Worm (Caenorhabditis elegans): ENCODE measurements around the gene T07C12.10.
A peak's percentile ranks its signal among the peaks of the same experiment; 100 is the strongest.

Gene T07C12.10

ce11 chrV:9974264-9974663 is 14.0 kb upstream of the T07C12.10 start:
- TF ChIP-seq nhr-76 (tag; optimal IDR thresholded peaks at IDR 0.05) (no peak), tbx-8 (GFP tag; optimal IDR thresholded peaks at IDR 0.05) (no peak), mls-2 (tag; optimal IDR thresholded peaks at IDR 0.05) (no peak), ces-1 (GFP tag; optimal IDR thresholded peaks at IDR 0.05) (peak; percentile 40), ceh-83 (GFP tag; optimal IDR thresholded peaks at IDR 0.05) (no peak), bed-3 (GFP tag; optimal IDR thresholded peaks at IDR 0.05) (no peak), nhr-2 (tag; optimal IDR thresholded peaks at IDR 0.05) (no peak), blmp-1 (tag; optimal IDR thresholded peaks at IDR 0.05) (no peak), lsy-2 (tag; optimal IDR thresholded peaks at IDR 0.05) (no peak)

ce11 chrV:9970119-9970518 is 9.8 kb upstream of the T07C12.10 start:
- TF ChIP-seq nhr-76 (tag; optimal IDR thresholded peaks at IDR 0.05), result no peak
- TF ChIP-seq elt-3 (tag; optimal IDR thresholded peaks at IDR 0.05), result no peak
- TF ChIP-seq lsy-2 (tag; optimal IDR thresholded peaks at IDR 0.05), result peak; percentile 28
- no peak for TF ChIP-seq elt-1 (tag; optimal IDR thresholded peaks at IDR 0.05; ENCODE audit: borderline replicate concordance, insufficient read depth)
- peak; percentile 93 for TF ChIP-seq cnd-1 (tag; optimal IDR thresholded peaks at IDR 0.05)
- TF ChIP-seq pha-4 (tag; optimal IDR thresholded peaks at IDR 0.05), result peak; percentile 72
- no peak for TF ChIP-seq ces-1 (GFP tag; optimal IDR thresholded peaks at IDR 0.05)
- no peak for TF ChIP-seq zip-8 (tag; optimal IDR thresholded peaks at IDR 0.05)
- peak; percentile 53 for TF ChIP-seq mep-1 (tag; optimal IDR thresholded peaks at IDR 0.05)
- peak; percentile 95 for TF ChIP-seq M03D4.4 (tag; optimal IDR thresholded peaks at IDR 0.05)
- TF ChIP-seq ceh-43 (GFP tag; optimal IDR thresholded peaks at IDR 0.05), result peak; percentile 93
- peak; percentile 94 for TF ChIP-seq ceh-83 (GFP tag; optimal IDR thresholded peaks at IDR 0.05)
- peak; percentile 51 for TF ChIP-seq unc-62 (GFP tag; optimal IDR thresholded peaks at IDR 0.05)
- TF ChIP-seq unc-39 (tag; optimal IDR thresholded peaks at IDR 0.05), result peak; percentile 44
- TF ChIP-seq ztf-11 (tag; optimal IDR thresholded peaks at IDR 0.05), result peak; percentile 25
- peak; percentile 88 for TF ChIP-seq ham-2 (GFP tag; optimal IDR thresholded peaks at IDR 0.05)
- peak; percentile 97 for TF ChIP-seq sptf-1 (tag; optimal IDR thresholded peaks at IDR 0.05)
- peak; percentile 15 for TF ChIP-seq hlh-1 (tag; optimal IDR thresholded peaks at IDR 0.05)
- peak; percentile 96 for TF ChIP-seq mls-2 (tag; optimal IDR thresholded peaks at IDR 0.05)
- peak; percentile 88 for TF ChIP-seq unc-120 (tag; optimal IDR thresholded peaks at IDR 0.05; ENCODE audit: poor library complexity, severe bottlenecking)
- TF ChIP-seq nhr-2 (tag; optimal IDR thresholded peaks at IDR 0.05), result no peak
- TF ChIP-seq bed-3 (GFP tag; optimal IDR thresholded peaks at IDR 0.05), result peak; percentile 90
- TF ChIP-seq nhr-28 (tag; optimal IDR thresholded peaks at IDR 0.05), result peak; percentile 30
- peak; percentile 58 for TF ChIP-seq lin-13 (tag; optimal IDR thresholded peaks at IDR 0.05)
- TF ChIP-seq flh-1 (GFP tag; optimal IDR thresholded peaks at IDR 0.05), result peak; percentile 86
- peak; percentile 89 for TF ChIP-seq tbx-8 (GFP tag; optimal IDR thresholded peaks at IDR 0.05)
- peak; percentile 89 for TF ChIP-seq sem-2 (GFP tag; optimal IDR thresholded peaks at IDR 0.05)
- TF ChIP-seq drap-1 (GFP tag; optimal IDR thresholded peaks at IDR 0.05), result peak; percentile 97
- peak; percentile 92 for TF ChIP-seq lin-32 (GFP tag; optimal IDR thresholded peaks at IDR 0.05)

DNA sequence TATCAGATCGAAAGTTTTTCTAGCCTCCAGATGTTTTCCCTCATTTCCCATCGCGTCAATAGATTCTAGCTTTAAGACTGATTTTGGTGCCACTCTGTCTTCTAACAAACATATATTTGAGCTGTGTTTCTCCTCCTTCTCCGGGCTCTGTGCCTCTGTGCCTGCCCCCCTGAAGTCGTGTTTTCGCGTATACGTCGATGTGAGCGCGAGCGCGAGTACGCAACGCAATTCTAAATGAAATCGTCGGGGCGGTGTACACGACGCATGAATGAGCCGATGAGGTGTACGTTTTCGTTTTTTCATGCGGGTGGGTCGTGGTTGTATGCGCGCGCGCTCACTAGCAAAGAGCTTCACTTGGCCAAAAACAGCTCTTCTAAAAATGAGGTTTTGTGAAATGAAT is 5.6 kb upstream of the T07C12.10 start:
- TF ChIP-seq unc-120 (tag; optimal IDR thresholded peaks at IDR 0.05; ENCODE audit: poor library complexity, severe bottlenecking) (no peak), elt-1 (tag; optimal IDR thresholded peaks at IDR 0.05; ENCODE audit: borderline replicate concordance, insufficient read depth) (no peak)

DNA sequence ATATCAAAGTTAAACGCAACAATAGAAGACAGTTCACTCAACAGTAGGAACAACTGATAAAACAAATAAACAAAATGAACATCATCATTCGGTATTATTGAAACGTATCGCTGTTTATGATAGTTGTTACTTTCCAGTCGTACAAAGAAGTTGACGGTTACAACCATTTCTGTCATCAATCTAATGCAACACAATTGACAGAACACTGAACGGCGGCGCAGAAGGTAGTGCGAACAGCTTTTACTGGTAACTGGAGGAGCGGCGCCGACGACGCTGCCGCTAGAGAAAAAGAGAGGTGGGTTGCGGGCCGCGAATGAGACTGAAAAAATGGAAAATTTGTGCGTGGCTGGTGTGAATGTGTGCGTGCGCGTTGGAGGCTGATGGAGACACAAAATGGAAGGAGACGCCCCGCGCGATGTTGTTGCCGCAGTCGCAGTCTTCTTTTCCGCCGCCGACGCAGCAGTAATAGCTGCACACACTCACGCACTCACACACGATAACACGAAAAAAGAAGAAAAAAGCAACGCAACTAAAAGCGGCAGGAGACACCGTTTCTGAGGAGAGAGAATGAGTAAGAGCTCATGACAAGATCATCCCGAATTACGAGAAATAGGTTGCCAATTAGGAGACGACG is 4.0 kb upstream of the T07C12.10 start:
- TF ChIP-seq unc-62 (GFP tag; optimal IDR thresholded peaks at IDR 0.05), result no peak
- TF ChIP-seq sptf-1 (tag; optimal IDR thresholded peaks at IDR 0.05), result peak; percentile 0

DNA sequence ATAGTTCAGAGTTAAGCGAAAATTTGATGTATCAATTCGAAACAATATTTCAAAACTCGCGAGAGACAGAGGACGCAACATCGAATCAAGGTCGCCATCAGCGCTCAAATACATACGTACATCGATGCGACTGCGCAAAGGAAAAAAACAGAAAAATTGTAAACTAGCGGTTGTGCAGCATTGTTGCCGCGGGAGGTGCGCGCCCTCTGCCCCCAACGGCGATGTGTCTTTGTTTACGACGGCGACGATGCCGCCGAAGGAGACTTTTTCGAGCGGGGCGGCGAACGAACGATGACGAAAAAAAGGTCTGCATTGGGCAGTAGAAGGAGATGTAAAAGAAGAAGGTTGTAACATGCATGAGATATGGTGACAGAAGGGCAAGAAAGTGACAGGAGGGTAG is 2.6 kb upstream of the T07C12.10 start:
- TF ChIP-seq elt-1 (tag; optimal IDR thresholded peaks at IDR 0.05; ENCODE audit: borderline replicate concordance, insufficient read depth), result no peak
- no peak for TF ChIP-seq M03D4.4 (tag; optimal IDR thresholded peaks at IDR 0.05)
- TF ChIP-seq ceh-83 (GFP tag; optimal IDR thresholded peaks at IDR 0.05), result no peak
- TF ChIP-seq unc-62 (GFP tag; optimal IDR thresholded peaks at IDR 0.05), result no peak
- TF ChIP-seq unc-120 (tag; optimal IDR thresholded peaks at IDR 0.05; ENCODE audit: poor library complexity, severe bottlenecking), result no peak
- no peak for TF ChIP-seq flh-1 (GFP tag; optimal IDR thresholded peaks at IDR 0.05)
- TF ChIP-seq mep-1 (tag; optimal IDR thresholded peaks at IDR 0.05), result no peak
